Fruit fly (Drosophila melanogaster): ENCODE measurements around the gene CtIP.

The CtIP gene

DNA sequence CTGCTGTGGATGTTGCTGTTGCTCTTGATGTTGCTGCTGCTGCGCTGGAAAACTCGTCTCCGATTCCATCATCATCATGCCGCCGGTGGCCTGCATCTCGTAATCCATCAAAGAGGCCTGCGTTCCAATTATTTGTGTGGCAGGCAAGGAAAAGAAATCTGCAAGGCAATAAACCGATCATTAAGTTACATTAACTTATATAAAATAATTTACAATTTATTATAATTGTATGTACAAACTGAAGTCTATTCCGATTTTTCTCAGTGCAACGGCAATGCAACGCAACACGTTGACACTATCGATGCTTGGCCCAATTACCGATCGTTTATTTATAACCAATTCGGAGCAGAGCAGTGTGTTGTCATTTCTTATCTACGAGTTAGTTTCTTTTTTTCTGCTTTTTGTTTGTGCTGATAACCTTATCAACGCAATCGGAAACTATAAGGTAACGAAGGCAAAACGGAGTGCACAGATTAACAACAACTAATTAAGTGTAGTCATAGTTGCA lies 35.0 kb downstream of the CtIP start (continued):
- TF ChIP-seq nau (GFP tag; optimal IDR thresholded peaks at IDR 0.05): peak; percentile 11
- no peak for TF ChIP-seq Abd-B (GFP tag; optimal IDR thresholded peaks at IDR 0.05)
- peak in 1 of 2 experiments; percentile 54 for TF ChIP-seq eve (GFP tag; optimal IDR thresholded peaks at IDR 0.05)
- peak; percentile 47 for TF ChIP-seq CG18262 (tag; optimal IDR thresholded peaks at IDR 0.05)
- TF ChIP-seq gce (GFP tag; IDR thresholded peaks at IDR 0.05): peak; percentile 59; the same call in 1 of the 3 replicates
- TF ChIP-seq peb (GFP tag; IDR thresholded peaks at IDR 0.05): peak; percentile 9; the same call in 1 of the 2 replicates
- TF ChIP-seq CG11723 (GFP tag; optimal IDR thresholded peaks at IDR 0.05): no peak
- peak; percentile 68 for TF ChIP-seq tap (tag; optimal IDR thresholded peaks at IDR 0.05)
- peak in 1 of 2 experiments; percentile 8 for TF ChIP-seq dpn (GFP tag; optimal IDR thresholded peaks at IDR 0.05)
- TF ChIP-seq CG10543 (GFP tag; optimal IDR thresholded peaks at IDR 0.05): no peak
- peak; percentile 58 for TF ChIP-seq gem (tag; optimal IDR thresholded peaks at IDR 0.05)
- TF ChIP-seq lola (GFP tag; optimal IDR thresholded peaks at IDR 0.05): no peak
- no peak for TF ChIP-seq ash1 (GFP tag; optimal IDR thresholded peaks at IDR 0.05)
- no peak for TF ChIP-seq CG31224 (GFP tag; IDR thresholded peaks at IDR 0.05)
- no peak for TF ChIP-seq sima (GFP tag; optimal IDR thresholded peaks at IDR 0.05)
- TF ChIP-seq zf30C (GFP tag; optimal IDR thresholded peaks at IDR 0.05): peak; percentile 77
- TF ChIP-seq Hr3 (GFP tag; optimal IDR thresholded peaks at IDR 0.05): peak; percentile 13
- TF ChIP-seq CG1603 (tag; optimal IDR thresholded peaks at IDR 0.05): peak; percentile 67
- peak; percentile 26; the same call in 1 of the 2 replicates for TF ChIP-seq ap (GFP tag; IDR thresholded peaks at IDR 0.05)
- no peak for TF ChIP-seq tll (GFP tag; optimal IDR thresholded peaks at IDR 0.05)
- TF ChIP-seq slp2 (GFP tag; optimal IDR thresholded peaks at IDR 0.05): no peak
- no peak for TF ChIP-seq CG10959 (GFP tag; IDR thresholded peaks at IDR 0.05)
- TF ChIP-seq Jarid2 (GFP tag; optimal IDR thresholded peaks at IDR 0.05): peak; percentile 9
- no peak for TF ChIP-seq Ets65A (GFP tag)
- TF ChIP-seq CG18599 (GFP tag; optimal IDR thresholded peaks at IDR 0.05): peak; percentile 41
- TF ChIP-seq C15 (GFP tag; IDR thresholded peaks at IDR 0.05): no peak
- no peak for TF ChIP-seq bigmax (GFP tag; optimal IDR thresholded peaks at IDR 0.05)
- peak; percentile 34 for TF ChIP-seq CG13775 (GFP tag; optimal IDR thresholded peaks at IDR 0.05)
- no peak for TF ChIP-seq CG6683 (GFP tag; optimal IDR thresholded peaks at IDR 0.05)
- TF ChIP-seq tgo (GFP tag; IDR thresholded peaks at IDR 0.05): peak; percentile 36; the same call in 2 of the 3 replicates
- no peak for TF ChIP-seq CG8765 (GFP tag; IDR thresholded peaks at IDR 0.05)
- TF ChIP-seq Sox102F (GFP tag; optimal IDR thresholded peaks at IDR 0.05): peak; percentile 67
- no peak for TF ChIP-seq Dbx (GFP tag; IDR thresholded peaks at IDR 0.05)
- TF ChIP-seq lov (optimal IDR thresholded peaks at IDR 0.05): no peak
- no peak for TF ChIP-seq lov (GFP tag; IDR thresholded peaks at IDR 0.05)
- peak; percentile 49 for TF ChIP-seq fd64A (GFP tag; optimal IDR thresholded peaks at IDR 0.05)
- no peak for TF ChIP-seq shn (GFP tag; optimal IDR thresholded peaks at IDR 0.05)
- TF ChIP-seq CG7372 (GFP tag; IDR thresholded peaks at IDR 0.05): peak; percentile 7; the same call in 1 of the 2 replicates
- TF ChIP-seq CG14050 (GFP tag; IDR thresholded peaks at IDR 0.05): peak; percentile 58
- TF ChIP-seq ac (GFP tag; optimal IDR thresholded peaks at IDR 0.05): peak; percentile 30
- no peak for TF ChIP-seq slou (GFP tag; optimal IDR thresholded peaks at IDR 0.05)
- TF ChIP-seq NK7.1 (GFP tag; optimal IDR thresholded peaks at IDR 0.05): no peak
- TF ChIP-seq sc (optimal IDR thresholded peaks at IDR 0.05): no peak
- peak; percentile 14 for TF ChIP-seq sc (GFP tag; optimal IDR thresholded peaks at IDR 0.05)
- no peak for TF ChIP-seq schlank (tag; optimal IDR thresholded peaks at IDR 0.05)
- TF ChIP-seq ase (GFP tag; IDR thresholded peaks at IDR 0.05): peak; percentile 41; the same call in 2 of the 3 replicates
- TF ChIP-seq sens-2 (GFP tag; IDR thresholded peaks at IDR 0.05): peak; percentile 44; the same call in 1 of the 2 replicates
- TF ChIP-seq Neu2 (GFP tag; optimal IDR thresholded peaks at IDR 0.05; ENCODE audit: borderline replicate concordance): no peak
- no peak for TF ChIP-seq eyg (GFP tag; optimal IDR thresholded peaks at IDR 0.05)
- peak; percentile 30; the same call in 1 of the 2 replicates for TF ChIP-seq MBD-R2 (GFP tag; IDR thresholded peaks at IDR 0.05)
- TF ChIP-seq CG1647 (GFP tag; optimal IDR thresholded peaks at IDR 0.05): no peak
